Worm (Caenorhabditis elegans) whole organism, midembryonic: Measurements from ENCODE around the gene C01G10.4.
"Not testable (repeated sequence)": the region's sequence is repeated elsewhere in the genome, so short reads cannot be mapped to it uniquely, and the experiment has no call there.

ENCODE experiments used
- T22C8.4 ChIP-seq: fragments of 200-800 bp; sonication (Bioruptor generic); IDR thresholded peaks from 2 replicates; pipeline ENCODE4 v1.3.6; 2022; ENCODE audit warnings: missing genetic modification characterization, missing compliant biosample characterization
- cog-1 ChIP-seq: sonication (generic microtip); optimal IDR thresholded peaks from 2 replicates; lab custom pipeline; 2016; ENCODE audit warnings: missing genetic modification characterization, missing compliant biosample characterization
- flt-1 ChIP-seq: fragments of 200-800 bp; sonication (Bioruptor generic); IDR thresholded peaks from 2 replicates; pipeline ENCODE4 v1.3.6; 2022; ENCODE audit warnings: missing genetic modification characterization, missing compliant biosample characterization
- klf-2 ChIP-seq: fragments of 200-800 bp; sonication (Bioruptor generic); conservative IDR thresholded peaks from 2 replicates; pipeline ENCODE4 v1.3.6; 2022; ENCODE audit warnings: missing genetic modification reagents, missing genetic modification characterization, missing compliant biosample characterization
- med-1 ChIP-seq: sonication (generic microtip); optimal IDR thresholded peaks from 2 replicates; lab custom pipeline; 2017; ENCODE audit warnings: missing genetic modification characterization, mild to moderate bottlenecking, missing compliant biosample characterization, antibody characterized with exemption, missing genetic modification reagents; ENCODE audit not compliant: insufficient read depth
- ref-1 ChIP-seq: fragments of 200-800 bp; sonication (Bioruptor generic); conservative IDR thresholded peaks from 2 replicates; pipeline ENCODE4 v1.3.6; 2022; ENCODE audit warnings: missing genetic modification reagents, missing genetic modification characterization, missing compliant biosample characterization
- tab-1 ChIP-seq: fragments of 200-800 bp; sonication (Bioruptor generic); IDR thresholded peaks from 2 replicates; pipeline ENCODE4 v1.3.6; 2022; ENCODE audit warnings: missing genetic modification characterization, missing compliant biosample characterization
- ztf-23 ChIP-seq: fragments of 200-800 bp; sonication (Bioruptor generic); IDR thresholded peaks from 2 replicates; pipeline ENCODE4 v1.3.6; 2022; ENCODE audit warnings: missing genetic modification reagents, missing genetic modification characterization, missing compliant biosample characterization
- ztf-29 ChIP-seq: fragments of 200-800 bp; sonication (Bioruptor generic); IDR thresholded peaks from 2 replicates; pipeline ENCODE4 v1.3.6; 2022; ENCODE audit warnings: missing genetic modification reagents, missing genetic modification characterization, missing compliant biosample characterization

The C01G10.4 gene

ce11 chrV:15094749-15095148, 5.2 kb downstream of the C01G10.4 start, which contains the start of gene srx-78:
srx-78 (plus strand) TSS chrV:15095049.
- TF ChIP-seq klf-2 (GFP tag; lab: Robert Waterston, UW) (no peak), tab-1 (GFP tag; lab: Robert Waterston, UW) (no peak), ztf-23 (GFP tag; lab: Robert Waterston, UW) (no peak), T22C8.4 (no peak), med-1 (no peak)

ce11 chrV:15099447-15099846, 9.9 kb downstream of the C01G10.4 start, which contains the start of gene C01G10.1:
C01G10.1 (plus strand) TSS chrV:15099747.
- TF ChIP-seq ztf-29 (GFP tag; lab: Robert Waterston, UW) (no peak), ztf-23 (GFP tag; lab: Robert Waterston, UW) (no peak), T22C8.4 (no peak), ref-1 (GFP tag; lab: Robert Waterston, UW) (no peak), flt-1 (no peak), klf-2 (GFP tag; lab: Robert Waterston, UW) (no peak)

- not testable (repeated sequence) for TF ChIP-seq tab-1, klf-2, ref-1 (GFP tag; lab: Robert Waterston, UW)
These were observed 16.5 kb downstream of the C01G10.4 start, which contains the start of gene C01G10.14 for ce11 chrV:15105893-15106598. C01G10.14 (minus strand) TSS chrV:15105943.

ce11 chrV:15109260-15109659, 19.7 kb downstream of the C01G10.4 start, which contains the start of gene Y75B12A.2:
Y75B12A.2 (plus strand) TSS chrV:15109560.
- TF ChIP-seq ref-1 (GFP tag; lab: Robert Waterston, UW) (no peak), flt-1 (no peak), klf-2 (GFP tag; lab: Robert Waterston, UW) (no peak), ztf-29 (GFP tag; lab: Robert Waterston, UW) (no peak), ztf-23 (GFP tag; lab: Robert Waterston, UW) (no peak), T22C8.4 (no peak), cog-1 (tag; lab: Kevin White, UChicago) (no peak), med-1 (no peak), tab-1 (GFP tag; lab: Robert Waterston, UW) (no peak)

- TF ChIP-seq ref-1 (GFP tag; lab: Robert Waterston, UW) (no peak), T22C8.4 (no peak), med-1 (no peak), ztf-23 (GFP tag; lab: Robert Waterston, UW) (no peak), tab-1 (GFP tag; lab: Robert Waterston, UW) (no peak), klf-2 (GFP tag; lab: Robert Waterston, UW) (no peak), flt-1 (no peak), cog-1 (tag; lab: Kevin White, UChicago) (no peak), ztf-29 (GFP tag; lab: Robert Waterston, UW) (no peak)
These were observed 22.1 kb downstream of the C01G10.4 start, which contains the start of gene T01G5.7 for ce11 chrV:15111660-15112059. T01G5.7 (plus strand) TSS chrV:15111960.

- TF ChIP-seq tab-1 (GFP tag; lab: Robert Waterston, UW) (no peak), ztf-29 (GFP tag; lab: Robert Waterston, UW) (no peak), ref-1 (GFP tag; lab: Robert Waterston, UW) (no peak), flt-1 (no peak), T22C8.4 (no peak), ztf-23 (GFP tag; lab: Robert Waterston, UW) (no peak)
These were observed 24.5 kb downstream of the C01G10.4 start, which contains the start of gene T01G5.6 for ce11 chrV:15113992-15114391. T01G5.6 (minus strand) TSS chrV:15114092.

- not testable (repeated sequence) for TF ChIP-seq cog-1 (tag; lab: Kevin White, UChicago); tab-1 (GFP tag; lab: Robert Waterston, UW); med-1
These were observed 26.4 kb downstream of the C01G10.4 start, which contains the start of gene T01G5.8 for ce11 chrV:15115968-15116367. T01G5.8 (plus strand) TSS chrV:15116268.

ce11 chrV:15119517-15119916, 30.0 kb downstream of the C01G10.4 start, which contains the start of gene flor-1:
flor-1 (minus strand) TSS chrV:15119617.
- TF ChIP-seq klf-2 (GFP tag; lab: Robert Waterston, UW) (no peak), T22C8.4 (no peak), tab-1 (GFP tag; lab: Robert Waterston, UW) (no peak), flt-1 (no peak), ref-1 (GFP tag; lab: Robert Waterston, UW) (no peak), med-1 (no peak), ztf-29 (GFP tag; lab: Robert Waterston, UW) (no peak), ztf-23 (GFP tag; lab: Robert Waterston, UW) (no peak), cog-1 (tag; lab: Kevin White, UChicago) (no peak)

- TF ChIP-seq klf-2 (GFP tag; lab: Robert Waterston, UW); ztf-29 (GFP tag; lab: Robert Waterston, UW); cog-1 (tag; lab: Kevin White, UChicago): not testable (repeated sequence)
These were observed 35.6 kb downstream of the C01G10.4 start, which contains the start of gene ugt-30 for ce11 chrV:15125162-15125561. ugt-30 (minus strand) TSS chrV:15125262.

- TF ChIP-seq T22C8.4 (no peak), ztf-29 (GFP tag; lab: Robert Waterston, UW) (no peak), cog-1 (tag; lab: Kevin White, UChicago) (no peak), med-1 (no peak), ref-1 (GFP tag; lab: Robert Waterston, UW) (no peak), ztf-23 (GFP tag; lab: Robert Waterston, UW) (no peak), klf-2 (GFP tag; lab: Robert Waterston, UW) (no peak), flt-1 (no peak), tab-1 (GFP tag; lab: Robert Waterston, UW) (no peak)
These were observed 37.9 kb downstream of the C01G10.4 start, which contains the start of gene srj-27 for ce11 chrV:15127413-15127812. srj-27 (minus strand) TSS chrV:15127513.
